Fruit fly (Drosophila melanogaster) whole organism, prepupa: ENCODE results near the gene CG15771.

Experiments used
- CG1621 ChIP-seq: fragments of 200-800 bp; sonication (Bioruptor generic); optimal IDR thresholded peaks from 3 replicates; lab custom pipeline; 2018; ENCODE audit warnings: missing biosample characterization, mild to moderate bottlenecking, missing genetic modification characterization
- CG6808 ChIP-seq: fragments of 200-800 bp; sonication (Bioruptor generic); optimal IDR thresholded peaks from 3 replicates; lab custom pipeline; 2017; ENCODE audit warnings: missing biosample characterization, missing genetic modification characterization, mild to moderate bottlenecking, moderate library complexity, missing genetic modification reagents
- CG7368 ChIP-seq: fragments of 200-800 bp; sonication (Bioruptor generic); optimal IDR thresholded peaks from 3 replicates; lab custom pipeline; 2016; ENCODE audit warnings: missing biosample characterization, missing genetic modification characterization
- Eip78C ChIP-seq: fragments of 200-800 bp; sonication (Bioruptor generic); peaks from one replicate; lab custom pipeline; 2016; ENCODE audit warnings: missing biosample characterization, missing genetic modification characterization
- Hr38 ChIP-seq: sonication (Bioruptor generic); optimal IDR thresholded peaks from 2 replicates; lab custom pipeline; 2016; ENCODE audit warnings: missing biosample characterization, missing genetic modification characterization
- Lpt ChIP-seq: fragments of 200-800 bp; sonication (Bioruptor generic); optimal IDR thresholded peaks from 3 replicates; lab custom pipeline; 2016; ENCODE audit warnings: missing biosample characterization, missing genetic modification characterization
- Sox102F ChIP-seq: fragments of 200-800 bp; sonication (Bioruptor generic); optimal IDR thresholded peaks from 2 replicates; lab custom pipeline; 2016; ENCODE audit warnings: missing biosample characterization, mild to moderate bottlenecking, missing genetic modification characterization
- cyc ChIP-seq: fragments of 200-800 bp; sonication (Bioruptor generic); optimal IDR thresholded peaks from 3 replicates; lab custom pipeline; 2016; ENCODE audit warnings: missing biosample characterization, missing genetic modification characterization
- dsx ChIP-seq: fragments of 200-800 bp; optimal IDR thresholded peaks from 3 replicates; lab custom pipeline; 2019; ENCODE audit warnings: missing biosample characterization, mild to moderate bottlenecking, missing genetic modification characterization, moderate library complexity; ENCODE audit not compliant: poor library complexity, severe bottlenecking
- pdm3 ChIP-seq: fragments of 200-800 bp; sonication (Bioruptor generic); optimal IDR thresholded peaks from 3 replicates; lab custom pipeline; 2016; ENCODE audit warnings: missing biosample characterization, missing genetic modification characterization
- spab ChIP-seq: fragments of 200-800 bp; sonication (Bioruptor generic); optimal IDR thresholded peaks from 2 replicates; lab custom pipeline; 2017; ENCODE audit warnings: missing biosample characterization, mild to moderate bottlenecking, missing genetic modification characterization, missing genetic modification reagents
- topi ChIP-seq: fragments of 200-800 bp; sonication (Bioruptor generic); optimal IDR thresholded peaks from 3 replicates; lab custom pipeline; 2016; ENCODE audit warnings: missing biosample characterization, missing genetic modification characterization

- no peak for TF ChIP-seq spab (GFP tag; lab: Kevin White, UChicago)
- no peak for TF ChIP-seq topi
- TF ChIP-seq pdm3 (GFP tag; lab: Kevin White, UChicago) = no peak
- TF ChIP-seq Hr38 (GFP tag; lab: Kevin White, UChicago) = no peak
- no peak for TF ChIP-seq Eip78C (GFP tag; lab: Kevin White, UChicago)
- no peak for TF ChIP-seq CG1621 (tag; lab: Kevin White, UChicago)
- no peak for TF ChIP-seq Lpt (GFP tag; lab: Kevin White, UChicago)
- TF ChIP-seq Sox102F (GFP tag; lab: Kevin White, UChicago) = no peak
- no peak for TF ChIP-seq dsx (GFP tag; lab: Kevin White, UChicago)
- no peak for TF ChIP-seq cyc
- TF ChIP-seq CG6808 (GFP tag; lab: Kevin White, UChicago) = no peak
- no peak for TF ChIP-seq CG7368 (GFP tag; lab: Kevin White, UChicago)
Observed at dm6 chrX:5741625-5742024, 13.7 kb upstream of the CG15771 start.
